Fruit fly (Drosophila melanogaster) whole organism, embryonic: ENCODE data around the gene CG5846.

Experiments
- CG10321 ChIP-seq: fragments of 200-800 bp; sonication (Bioruptor generic); IDR thresholded peaks from 2 replicates; pipeline ENCODE4 v1.3.6; 2022; ENCODE audit warnings: missing biosample characterization, missing genetic modification characterization
- CG10462 ChIP-seq: fragments of 200-800 bp; sonication (Bioruptor generic); optimal IDR thresholded peaks from 2 replicates; lab custom pipeline; 2016; ENCODE audit warnings: missing biosample characterization, missing genetic modification characterization
- CG12659 ChIP-seq: fragments of 200-800 bp; sonication (Bioruptor generic); optimal IDR thresholded peaks from 3 replicates; lab custom pipeline; 2017; ENCODE audit warnings: mild to moderate bottlenecking, missing biosample characterization, missing genetic modification reagents, missing genetic modification characterization
- CG12942 ChIP-seq: fragments of 200-800 bp; sonication (Bioruptor generic); optimal IDR thresholded peaks from 3 replicates; lab custom pipeline; 2016; ENCODE audit warnings: missing biosample characterization, missing genetic modification characterization
- CG15514 ChIP-seq: fragments of 200-800 bp; sonication (Bioruptor generic); optimal IDR thresholded peaks from 3 replicates; lab custom pipeline; 2017; ENCODE audit warnings: missing biosample characterization, missing genetic modification characterization, mild to moderate bottlenecking, moderate library complexity, missing genetic modification reagents
- CG1603 ChIP-seq: fragments of 200-800 bp; sonication (Bioruptor generic); optimal IDR thresholded peaks from 2 replicates; lab custom pipeline; 2019; ENCODE audit warnings: missing biosample characterization, mild to moderate bottlenecking, missing genetic modification characterization, moderate library complexity
- CG17359 ChIP-seq: fragments of 200-800 bp; sonication (Bioruptor generic); optimal IDR thresholded peaks from 3 replicates; lab custom pipeline; 2018; ENCODE audit warnings: missing biosample characterization, mild to moderate bottlenecking, missing genetic modification characterization, moderate library complexity
- CG2116 ChIP-seq: fragments of 200-800 bp; sonication (Bioruptor generic); optimal IDR thresholded peaks from 3 replicates; lab custom pipeline; 2018; ENCODE audit warnings: missing biosample characterization, mild to moderate bottlenecking, missing genetic modification characterization
- CG2199 ChIP-seq: fragments of 200-800 bp; sonication (Bioruptor generic); IDR thresholded peaks from 3 replicates; pipeline ENCODE4 v1.3.6; 2022; ENCODE audit warnings: missing biosample characterization, missing genetic modification characterization
- CG33213 ChIP-seq: fragments of 200-800 bp; sonication (Bioruptor generic); optimal IDR thresholded peaks from 3 replicates; lab custom pipeline; 2016; ENCODE audit warnings: missing biosample characterization, missing genetic modification characterization
- CG33557 ChIP-seq: fragments of 200-800 bp; sonication (Bioruptor generic); optimal IDR thresholded peaks from 2 replicates; lab custom pipeline; 2019; ENCODE audit warnings: missing biosample characterization, mild to moderate bottlenecking, missing genetic modification characterization, moderate library complexity
- CG4820 ChIP-seq: fragments of 200-800 bp; sonication (Bioruptor generic); optimal IDR thresholded peaks from 3 replicates; lab custom pipeline; 2016; ENCODE audit warnings: missing biosample characterization, missing genetic modification characterization
- CG7839 ChIP-seq: fragments of 200-800 bp; sonication (Bioruptor generic); optimal IDR thresholded peaks from 3 replicates; lab custom pipeline; 2018; ENCODE audit warnings: missing biosample characterization, mild to moderate bottlenecking, missing genetic modification characterization, moderate library complexity
- CG7928 ChIP-seq: fragments of 200-800 bp; sonication (Bioruptor generic); optimal IDR thresholded peaks from 2 replicates; lab custom pipeline; 2017; ENCODE audit warnings: missing biosample characterization, mild to moderate bottlenecking, missing genetic modification characterization
- CG8388 ChIP-seq: fragments of 200-800 bp; sonication (Bioruptor generic); optimal IDR thresholded peaks from 2 replicates; lab custom pipeline; 2019; ENCODE audit warnings: missing biosample characterization, mild to moderate bottlenecking, missing genetic modification characterization, moderate library complexity
- CG8478 ChIP-seq: fragments of >200 bp; optimal IDR thresholded peaks from 2 replicates; lab custom pipeline; 2018
- CG8765 ChIP-seq: fragments of 200-800 bp; sonication (Bioruptor generic); IDR thresholded peaks from 2 replicates; pipeline ENCODE4 v1.3.6; 2022; ENCODE audit warnings: missing biosample characterization, missing genetic modification characterization
- CG8944 ChIP-seq: fragments of 200-800 bp; sonication (Bioruptor generic); optimal IDR thresholded peaks from 3 replicates; lab custom pipeline; 2016; ENCODE audit warnings: missing biosample characterization, missing genetic modification characterization
- Doc2 ChIP-seq: fragments of 200-800 bp; sonication (Bioruptor generic); IDR thresholded peaks from 2 replicates; pipeline ENCODE4 v1.3.6; 2022; ENCODE audit warnings: missing biosample characterization, missing genetic modification characterization
- Gsc ChIP-seq: fragments of 200-800 bp; sonication (Bioruptor generic); IDR thresholded peaks from 2 replicates; pipeline ENCODE4 v1.3.6; 2022; ENCODE audit warnings: missing biosample characterization, missing genetic modification characterization
- HLH4C ChIP-seq: fragments of 200-800 bp; sonication (Bioruptor generic); IDR thresholded peaks from 3 replicates; pipeline ENCODE4 v1.3.6; 2022; ENCODE audit warnings: missing biosample characterization, missing genetic modification characterization; ENCODE audit not compliant: partially characterized antibody
- Hr51 ChIP-seq, 2 experiments: fragments of 200-800 bp; sonication (Bioruptor generic); optimal IDR thresholded peaks; 2 replicates in 1 of 2; 3 replicates in 1 of 2; lab custom pipeline; 2016 to 2018; ENCODE audit warnings: missing biosample characterization in 2 of 2, missing genetic modification characterization in 2 of 2, mild to moderate bottlenecking in 1 of 2, moderate library complexity in 1 of 2
- Mad ChIP-seq: fragments of 200-800 bp; sonication (Bioruptor generic); optimal IDR thresholded peaks from 2 replicates; lab custom pipeline; 2016; ENCODE audit warnings: missing biosample characterization, missing genetic modification characterization
- Mrtf ChIP-seq: fragments of 200-800 bp; sonication (Bioruptor generic); IDR thresholded peaks from 3 replicates; pipeline ENCODE4 v1.3.6; 2022; ENCODE audit warnings: missing biosample characterization, missing genetic modification characterization
- NK7.1 ChIP-seq: fragments of 200-800 bp; sonication (Bioruptor generic); optimal IDR thresholded peaks from 3 replicates; lab custom pipeline; 2016; ENCODE audit warnings: missing biosample characterization, missing genetic modification characterization
- ab ChIP-seq: fragments of 200-800 bp; sonication (Bioruptor generic); optimal IDR thresholded peaks from 2 replicates; lab custom pipeline; 2016; ENCODE audit warnings: missing biosample characterization, missing genetic modification characterization
- bowl ChIP-seq: fragments of 200-800 bp; sonication (Bioruptor generic); IDR thresholded peaks from 2 replicates; pipeline ENCODE4 v1.3.6; 2022; ENCODE audit warnings: missing biosample characterization, missing genetic modification characterization
- chinmo ChIP-seq: fragments of 200-800 bp; sonication (Bioruptor generic); IDR thresholded peaks from 4 replicates; pipeline ENCODE4 v1.3.6; 2022; ENCODE audit warnings: missing biosample characterization, missing genetic modification characterization; ENCODE audit not compliant: partially characterized antibody
- chm ChIP-seq: fragments of 200-800 bp; sonication (Bioruptor generic); IDR thresholded peaks from 2 replicates; pipeline ENCODE4 v1.3.6; 2022; ENCODE audit warnings: missing biosample characterization, missing genetic modification characterization
- ems ChIP-seq: fragments of 200-800 bp; sonication (Bioruptor generic); optimal IDR thresholded peaks from 3 replicates; lab custom pipeline; 2016; ENCODE audit warnings: missing biosample characterization, missing genetic modification characterization
- exex ChIP-seq: fragments of 200-800 bp; sonication (Bioruptor generic); optimal IDR thresholded peaks from 4 replicates; lab custom pipeline; 2018; ENCODE audit warnings: missing biosample characterization, mild to moderate bottlenecking, missing genetic modification characterization, moderate library complexity
- grau ChIP-seq: fragments of 200-800 bp; optimal IDR thresholded peaks from 3 replicates; lab custom pipeline; 2019; ENCODE audit warnings: missing biosample characterization, mild to moderate bottlenecking, missing genetic modification characterization, moderate library complexity
- hb ChIP-seq: fragments of 200-800 bp; sonication (Bioruptor generic); IDR thresholded peaks from 3 replicates; pipeline ENCODE4 v1.3.6; 2022; ENCODE audit warnings: missing biosample characterization, missing genetic modification characterization; ENCODE audit not compliant: partially characterized antibody
- hkb ChIP-seq, 2 experiments: fragments of 200-800 bp in 1 of 2; fragments of >200 bp in 1 of 2; sonication (Bioruptor generic) in 1 of 2; IDR thresholded peaks in 1 of 2; optimal IDR thresholded peaks in 1 of 2; 2 replicates each; pipeline versions ENCODE4 v1.3.6 to Lab custom; 2017 to 2022; ENCODE audit warnings: missing biosample characterization in 1 of 2, missing genetic modification characterization in 1 of 2
- kah ChIP-seq: fragments of 200-800 bp; sonication (Bioruptor generic); optimal IDR thresholded peaks from 2 replicates; lab custom pipeline; 2018; ENCODE audit warnings: missing biosample characterization, mild to moderate bottlenecking, missing genetic modification characterization
- lab ChIP-seq: fragments of 200-800 bp; sonication (Bioruptor generic); optimal IDR thresholded peaks from 3 replicates; lab custom pipeline; 2017; ENCODE audit warnings: missing biosample characterization, missing genetic modification characterization, mild to moderate bottlenecking, moderate library complexity, missing genetic modification reagents
- odd ChIP-seq: fragments of 200-800 bp; sonication (Bioruptor generic); optimal IDR thresholded peaks from 2 replicates; lab custom pipeline; 2017; ENCODE audit warnings: missing biosample characterization, mild to moderate bottlenecking, missing genetic modification characterization
- phol ChIP-seq: fragments of 200-800 bp; sonication (Bioruptor generic); optimal IDR thresholded peaks from 3 replicates; lab custom pipeline; 2018; ENCODE audit warnings: missing biosample characterization, mild to moderate bottlenecking, missing genetic modification characterization, moderate library complexity
- salm ChIP-seq: fragments of 200-800 bp; sonication (Bioruptor generic); optimal IDR thresholded peaks from 2 replicates; lab custom pipeline; 2018; ENCODE audit warnings: missing biosample characterization, mild to moderate bottlenecking, missing genetic modification characterization
- sens-2 ChIP-seq: fragments of 200-800 bp; sonication (Bioruptor generic); IDR thresholded peaks from 2 replicates; pipeline ENCODE4 v1.3.6; 2022; ENCODE audit warnings: missing biosample characterization, missing genetic modification characterization
- slp2 ChIP-seq: fragments of 200-800 bp; sonication (Bioruptor generic); optimal IDR thresholded peaks from 2 replicates; lab custom pipeline; 2016; ENCODE audit warnings: missing biosample characterization, missing genetic modification characterization
- sna ChIP-seq: fragments of 200-800 bp; sonication (Bioruptor generic); IDR thresholded peaks from 2 replicates; pipeline ENCODE4 v1.3.6; 2022; ENCODE audit warnings: missing biosample characterization, missing genetic modification characterization; ENCODE audit not compliant: partially characterized antibody
- so ChIP-seq: fragments of 200-800 bp; sonication (Bioruptor generic); IDR thresholded peaks from 3 replicates; pipeline ENCODE4 v1.3.6; 2022; ENCODE audit warnings: missing biosample characterization, missing genetic modification characterization
- ssp ChIP-seq: fragments of 200-800 bp; sonication (Bioruptor generic); IDR thresholded peaks from 2 replicates; pipeline ENCODE4 v1.3.6; 2022; ENCODE audit warnings: missing biosample characterization, missing genetic modification characterization
- stwl ChIP-seq: fragments of 200-800 bp; sonication (Bioruptor generic); optimal IDR thresholded peaks from 3 replicates; lab custom pipeline; 2018; ENCODE audit warnings: missing biosample characterization, mild to moderate bottlenecking, missing genetic modification characterization, moderate library complexity
- tin ChIP-seq: fragments of 200-800 bp; sonication (Bioruptor generic); optimal IDR thresholded peaks from 3 replicates; lab custom pipeline; 2016; ENCODE audit warnings: missing biosample characterization, missing genetic modification characterization
- trh ChIP-seq: fragments of 200-800 bp; sonication (Bioruptor generic); optimal IDR thresholded peaks from 2 replicates; lab custom pipeline; 2016; ENCODE audit warnings: missing biosample characterization, missing genetic modification characterization
- tup ChIP-seq: fragments of 200-800 bp; sonication (Bioruptor generic); optimal IDR thresholded peaks from 2 replicates; lab custom pipeline; 2016; ENCODE audit warnings: missing biosample characterization, mild to moderate bottlenecking, missing genetic modification characterization, moderate library complexity
- tx ChIP-seq: fragments of 200-800 bp; sonication (Bioruptor generic); optimal IDR thresholded peaks from 2 replicates; lab custom pipeline; 2016; ENCODE audit warnings: missing biosample characterization, missing genetic modification characterization
- unc-4 ChIP-seq: fragments of 200-800 bp; sonication (Bioruptor generic); IDR thresholded peaks from 2 replicates; pipeline ENCODE4 v1.3.6; 2022; ENCODE audit warnings: missing biosample characterization, missing genetic modification characterization; ENCODE audit not compliant: partially characterized antibody

CG5846 gene

dm6 chr2L:9954119-9954518 lies 2.9 kb downstream of the CG5846 start, which contains the start of the genes CG13126 and CG4709 (continued):
- TF ChIP-seq CG8388 (GFP tag; lab: Kevin White, UChicago) (peak; percentile 90), bowl (peak; percentile 49; the same call in 1 of the 2 replicates), CG8765 (GFP tag; lab: Robert Waterston, UW) (peak; percentile 74), CG10462 (peak; percentile 73), sna (GFP tag; lab: Robert Waterston, UW) (no peak), Mrtf (GFP tag; lab: Robert Waterston, UW) (peak; percentile 83), Mad (peak; percentile 45), odd (GFP tag; lab: Kevin White, UChicago) (peak; percentile 82), tin (peak; percentile 92), CG33557 (GFP tag; lab: Kevin White, UChicago) (peak; percentile 87), hb (GFP tag; lab: Robert Waterston, UW) (no peak), grau (tag; lab: Kevin White, UChicago) (peak; percentile 93), CG7839 (tag; lab: Kevin White, UChicago) (peak; percentile 94), CG12659 (GFP tag; lab: Kevin White, UChicago) (peak; percentile 90), CG2116 (peak; percentile 77), phol (tag; lab: Kevin White, UChicago) (peak; percentile 96), CG2199 (GFP tag; lab: Robert Waterston, UW) (peak; percentile 68; the same call in 1 of the 3 replicates), unc-4 (0 out of 2 replicates have a peak, but pooled peaks have one; percentile 25), CG12942 (GFP tag; lab: Kevin White, UChicago) (peak; percentile 87), ems (GFP tag; lab: Kevin White, UChicago) (peak; percentile 29), ssp (peak; percentile 77), Doc2 (GFP tag; lab: Robert Waterston, UW) (no peak), Hr51 (GFP tag; optimal IDR thresholded peaks at IDR 0.05; lab: Kevin White, UChicago) (peak; percentile 51 to 91), NK7.1 (GFP tag; lab: Kevin White, UChicago) (peak; percentile 29), CG1603 (tag; lab: Kevin White, UChicago) (peak; percentile 10), lab (GFP tag; lab: Kevin White, UChicago) (peak; percentile 95), CG4820 (peak; percentile 88), CG8478 (lab: Kevin White, UChicago) (no peak), Gsc (GFP tag; lab: Robert Waterston, UW) (peak; percentile 64), tup (GFP tag; lab: Kevin White, UChicago) (peak; percentile 56), HLH4C (GFP tag; lab: Robert Waterston, UW) (no peak), chm (GFP tag; lab: Robert Waterston, UW) (peak; percentile 33; the same call in 1 of the 2 replicates), CG17359 (peak; percentile 95), CG10321 (peak; percentile 58), salm (tag; lab: Kevin White, UChicago) (peak; percentile 82), slp2 (GFP tag; lab: Kevin White, UChicago) (peak; percentile 26), CG8944 (GFP tag; lab: Kevin White, UChicago) (peak; percentile 30), ab (no peak), tx (GFP tag; lab: Kevin White, UChicago) (no peak), hkb (optimal IDR thresholded peaks at IDR 0.05; lab: Kevin White, UChicago) (no peak), hkb (GFP tag; IDR thresholded peaks at IDR 0.05; lab: Robert Waterston, UW) (peak; percentile 91), trh (GFP tag; lab: Kevin White, UChicago) (peak; percentile 46), chinmo (no peak), CG15514 (GFP tag; lab: Kevin White, UChicago) (peak; percentile 86), CG7928 (peak; percentile 46), exex (peak; percentile 74), kah (GFP tag; lab: Kevin White, UChicago) (peak; percentile 77), sens-2 (peak; percentile 67; the same call in 1 of the 2 replicates), so (peak; percentile 77; the same call in 2 of the 3 replicates), CG33213 (peak; percentile 49), stwl (tag; lab: Kevin White, UChicago) (peak; percentile 81)
